Fruit fly (Drosophila melanogaster) whole organism, adult: ENCODE data around the gene CG10588.

ENCODE experiments used
- CG11617 ChIP-seq: fragments of 200-800 bp; sonication (Bioruptor generic); optimal IDR thresholded peaks from 2 replicates; lab custom pipeline; 2017; ENCODE audit warnings: mild to moderate bottlenecking, missing biosample characterization, missing genetic modification reagents, missing genetic modification characterization
- CG12768 ChIP-seq: fragments of 200-800 bp; sonication (Bioruptor generic); optimal IDR thresholded peaks from 2 replicates; lab custom pipeline; 2017; ENCODE audit warnings: missing biosample characterization, missing genetic modification characterization, mild to moderate bottlenecking, moderate library complexity, missing genetic modification reagents
- CG14711 ChIP-seq: fragments of 200-800 bp; sonication (Bioruptor generic); optimal IDR thresholded peaks from 2 replicates; lab custom pipeline; 2018; ENCODE audit warnings: missing biosample characterization, mild to moderate bottlenecking, missing genetic modification characterization, moderate library complexity
- CG1620 ChIP-seq: fragments of 200-800 bp; sonication (Bioruptor generic); optimal IDR thresholded peaks from 2 replicates; lab custom pipeline; 2016; ENCODE audit warnings: missing biosample characterization, missing genetic modification characterization
- CG33017 ChIP-seq: fragments of 200-800 bp; sonication (Bioruptor generic); optimal IDR thresholded peaks from 2 replicates; lab custom pipeline; 2018; ENCODE audit warnings: missing biosample characterization, mild to moderate bottlenecking, missing genetic modification characterization, moderate library complexity
- CG5204 ChIP-seq: fragments of 200-800 bp; sonication (Bioruptor generic); optimal IDR thresholded peaks from 2 replicates; lab custom pipeline; 2016; ENCODE audit warnings: missing biosample characterization, missing genetic modification characterization
- CG7045 ChIP-seq: fragments of 200-800 bp; sonication (Bioruptor generic); optimal IDR thresholded peaks from 2 replicates; lab custom pipeline; 2017; ENCODE audit warnings: missing biosample characterization, mild to moderate bottlenecking, missing genetic modification characterization
- CG7101 ChIP-seq: fragments of 200-800 bp; sonication (Bioruptor generic); optimal IDR thresholded peaks from 2 replicates; lab custom pipeline; 2018; ENCODE audit warnings: missing biosample characterization, mild to moderate bottlenecking, missing genetic modification characterization, moderate library complexity
- Clk ChIP-seq: fragments of 200-800 bp; sonication (Bioruptor generic); optimal IDR thresholded peaks from 2 replicates; lab custom pipeline; 2017; ENCODE audit warnings: missing biosample characterization, missing genetic modification characterization
- Crg-1 ChIP-seq: fragments of 200-800 bp; sonication (Bioruptor generic); optimal IDR thresholded peaks from 2 replicates; lab custom pipeline; 2016; ENCODE audit warnings: missing biosample characterization, missing genetic modification characterization
- Hr96 ChIP-seq: fragments of 200-800 bp; sonication (Bioruptor generic); optimal IDR thresholded peaks from 2 replicates; lab custom pipeline; 2016; ENCODE audit warnings: missing biosample characterization, missing genetic modification characterization
- Mnt ChIP-seq: fragments of 200-800 bp; sonication (Bioruptor generic); optimal IDR thresholded peaks from 2 replicates; lab custom pipeline; 2016; ENCODE audit warnings: missing biosample characterization, mild to moderate bottlenecking, missing genetic modification characterization
- bab1 ChIP-seq: fragments of 200-800 bp; sonication (Bioruptor generic); optimal IDR thresholded peaks from 3 replicates; lab custom pipeline; 2019; ENCODE audit warnings: missing biosample characterization, mild to moderate bottlenecking, missing genetic modification characterization, moderate library complexity
- cic ChIP-seq: fragments of 200-800 bp; sonication (Bioruptor generic); optimal IDR thresholded peaks from 2 replicates; lab custom pipeline; 2017; ENCODE audit warnings: missing biosample characterization, mild to moderate bottlenecking, missing genetic modification characterization, moderate library complexity
- cnc ChIP-seq, 2 experiments: fragments of >200 bp; optimal IDR thresholded peaks; 2 replicates each; lab custom pipeline; 2017
- kay ChIP-seq: fragments of 200-800 bp; sonication (Bioruptor generic); peaks from one replicate; lab custom pipeline; 2016; ENCODE audit warnings: missing biosample characterization, missing genetic modification characterization, borderline replicate concordance
- ovo ChIP-seq: fragments of 200-800 bp; sonication (Bioruptor generic); optimal IDR thresholded peaks from 2 replicates; lab custom pipeline; 2016; ENCODE audit warnings: missing biosample characterization, missing genetic modification characterization
- pad ChIP-seq: fragments of 200-800 bp; sonication (Bioruptor generic); optimal IDR thresholded peaks from 3 replicates; lab custom pipeline; 2017; ENCODE audit warnings: missing biosample characterization, missing genetic modification characterization, mild to moderate bottlenecking, moderate library complexity, missing genetic modification reagents
- tj ChIP-seq: fragments of 200-800 bp; sonication (Bioruptor generic); optimal IDR thresholded peaks from 3 replicates; lab custom pipeline; 2017; ENCODE audit warnings: missing biosample characterization, mild to moderate bottlenecking, missing genetic modification characterization, moderate library complexity
- toe ChIP-seq: fragments of 200-800 bp; sonication (Bioruptor generic); optimal IDR thresholded peaks from 2 replicates; lab custom pipeline; 2016; ENCODE audit warnings: missing biosample characterization, missing genetic modification characterization

The CG10588 gene

DNA sequence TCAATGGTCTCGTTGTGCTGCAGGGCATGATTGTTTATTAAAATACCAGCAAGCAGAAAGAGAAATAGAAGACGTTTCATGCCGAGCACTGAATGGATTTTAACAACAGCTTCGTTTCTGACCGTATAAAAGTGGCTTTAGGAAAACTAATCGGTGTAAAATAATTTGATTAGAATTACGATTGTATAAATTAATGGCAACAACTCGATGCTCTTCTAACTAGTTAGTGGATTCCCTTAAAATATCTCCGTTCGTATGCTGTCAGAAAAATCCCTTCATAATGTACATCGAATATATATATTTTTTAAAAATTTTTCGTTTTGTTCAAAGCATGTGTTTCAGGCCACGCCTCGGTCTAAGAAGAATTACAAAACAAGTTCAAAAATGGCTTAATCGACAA, at the start of gene CG10588, which contains the start of gene Sems:
Gene CG10588 (plus strand): TSS at position 285 of the 400 bp plus-strand sequence.
Gene Sems (minus strand): TSS at position 101 of the 400 bp plus-strand sequence.
- TF ChIP-seq CG12768 (GFP tag; lab: Kevin White, UChicago) (no peak), pad (GFP tag; lab: Kevin White, UChicago) (no peak), cic (no peak), CG33017 (tag; lab: Kevin White, UChicago) (no peak), kay (GFP tag; lab: Kevin White, UChicago) (no peak), CG14711 (tag; lab: Kevin White, UChicago) (no peak)

DNA sequence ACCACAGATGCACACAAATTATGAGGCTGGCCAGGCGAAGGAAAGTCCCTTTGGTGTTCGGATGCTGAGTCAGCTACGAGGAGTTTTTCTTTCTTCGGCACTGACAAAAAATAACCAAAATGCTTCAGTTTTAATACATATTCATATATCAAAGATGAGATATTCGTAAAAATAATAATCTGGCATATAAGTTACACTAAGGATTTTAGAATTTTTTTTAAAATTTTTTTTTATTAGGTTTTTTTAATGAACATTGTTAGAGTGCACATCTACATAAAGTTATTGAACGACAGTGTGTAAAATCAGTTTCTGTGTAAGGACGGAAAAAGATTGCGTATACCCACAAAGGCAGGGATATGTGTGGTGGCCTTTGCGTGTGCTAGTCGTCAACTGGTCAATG, 49.8 kb upstream of the CG10588 start:
- TF ChIP-seq CG5204 (GFP tag; lab: Kevin White, UChicago) (no peak), bab1 (GFP tag; lab: Kevin White, UChicago) (no peak), ovo (GFP tag; lab: Kevin White, UChicago) (no peak), CG1620 (GFP tag; lab: Kevin White, UChicago) (no peak), CG7045 (GFP tag; lab: Kevin White, UChicago) (no peak), toe (GFP tag; lab: Kevin White, UChicago) (no peak), CG14711 (tag; lab: Kevin White, UChicago) (no peak)

DNA sequence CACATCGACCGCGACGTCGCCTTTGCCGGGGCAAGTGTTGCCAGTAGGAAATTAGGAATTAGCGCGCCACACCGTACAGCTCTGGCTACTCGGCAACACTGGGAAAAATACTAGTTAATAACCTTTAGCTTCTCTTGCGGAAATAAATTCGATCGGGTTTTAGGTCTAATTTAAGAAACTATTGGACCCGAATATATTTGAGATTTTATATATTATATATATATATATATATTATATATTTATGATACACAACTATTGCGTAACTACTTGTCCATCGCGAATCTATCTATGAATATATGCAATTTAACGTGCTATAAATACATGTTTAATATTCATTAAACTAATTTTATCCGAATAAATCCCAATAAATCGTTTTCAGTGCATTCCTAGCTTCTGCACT, 42.4 kb upstream of the CG10588 start:
- TF ChIP-seq cic (no peak), tj (GFP tag; lab: Kevin White, UChicago) (no peak), kay (GFP tag; lab: Kevin White, UChicago) (no peak), Hr96 (GFP tag; lab: Kevin White, UChicago) (no peak), bab1 (GFP tag; lab: Kevin White, UChicago) (no peak), CG5204 (GFP tag; lab: Kevin White, UChicago) (no peak), Mnt (no peak), Crg-1 (no peak), CG1620 (GFP tag; lab: Kevin White, UChicago) (no peak), toe (GFP tag; lab: Kevin White, UChicago) (no peak), Clk (GFP tag; lab: Kevin White, UChicago) (no peak), CG14711 (tag; lab: Kevin White, UChicago) (no peak), pad (GFP tag; lab: Kevin White, UChicago) (no peak), CG7045 (GFP tag; lab: Kevin White, UChicago) (no peak), cnc (optimal IDR thresholded peaks at IDR 0.05; lab: Kevin White, UChicago) (no peak), CG33017 (tag; lab: Kevin White, UChicago) (no peak), CG7101 (tag; lab: Kevin White, UChicago) (no peak)

DNA sequence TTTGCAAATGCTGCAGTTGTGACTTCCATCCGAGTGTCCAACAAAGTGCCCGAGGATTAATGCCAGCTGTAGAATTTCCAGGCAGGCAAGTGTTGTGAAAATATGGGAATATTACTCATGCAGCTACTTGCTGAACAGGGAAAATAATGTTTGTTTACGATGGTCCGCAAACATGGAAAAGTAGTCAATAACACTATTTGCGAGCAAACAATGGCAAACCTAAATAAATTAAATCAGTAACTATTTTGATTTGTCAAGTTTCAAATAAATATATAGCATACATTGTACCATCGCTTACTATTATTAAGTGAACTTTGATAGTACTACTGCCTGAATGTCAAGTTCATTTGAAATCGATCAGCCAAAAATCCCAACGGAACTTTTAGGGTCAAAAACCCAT, 41.6 kb upstream of the CG10588 start:
- TF ChIP-seq CG14711 (tag; lab: Kevin White, UChicago) = no peak

DNA sequence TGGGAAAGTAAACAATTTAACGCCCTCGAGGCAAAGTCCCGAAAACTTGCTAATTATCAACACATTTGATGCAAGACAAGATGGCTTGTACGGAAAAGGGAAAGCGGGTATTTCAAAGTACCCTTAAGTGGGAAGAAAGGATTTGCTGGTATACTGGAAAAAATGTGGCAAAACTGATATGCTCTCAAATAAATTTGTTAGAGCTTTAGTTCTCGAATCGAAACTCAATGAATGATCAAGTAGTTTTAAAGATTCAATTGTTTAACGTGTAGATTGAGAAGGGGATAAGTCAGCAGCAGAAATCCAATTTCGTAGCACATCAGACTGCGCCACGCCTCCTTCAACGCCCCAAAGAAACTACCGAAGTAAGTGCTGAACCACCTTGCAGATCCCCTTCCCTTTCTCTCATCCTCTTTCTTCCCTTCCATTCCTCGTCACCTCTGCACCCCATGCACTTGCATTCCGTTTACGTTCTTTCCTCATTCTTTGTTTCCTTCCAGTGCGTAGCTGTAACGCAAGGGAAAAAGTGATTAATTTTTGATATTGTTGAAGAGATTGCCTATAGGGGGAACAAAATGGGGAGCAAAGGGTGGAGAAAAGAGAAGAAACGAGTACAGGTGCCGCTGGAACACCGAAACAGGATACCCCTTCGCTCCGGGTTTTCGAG, 39.6 kb upstream of the CG10588 start:
- TF ChIP-seq toe (GFP tag; lab: Kevin White, UChicago) (no peak), CG33017 (tag; lab: Kevin White, UChicago) (no peak), Clk (GFP tag; lab: Kevin White, UChicago) (no peak), CG7101 (tag; lab: Kevin White, UChicago) (no peak), CG11617 (GFP tag; lab: Kevin White, UChicago) (no peak), CG1620 (GFP tag; lab: Kevin White, UChicago) (no peak), bab1 (GFP tag; lab: Kevin White, UChicago) (no peak), CG14711 (tag; lab: Kevin White, UChicago) (no peak), pad (GFP tag; lab: Kevin White, UChicago) (no peak), Hr96 (GFP tag; lab: Kevin White, UChicago) (no peak), CG5204 (GFP tag; lab: Kevin White, UChicago) (no peak), cnc (optimal IDR thresholded peaks at IDR 0.05; lab: Kevin White, UChicago) (no peak), CG7045 (GFP tag; lab: Kevin White, UChicago) (no peak), Mnt (no peak), ovo (GFP tag; lab: Kevin White, UChicago) (no peak), Crg-1 (no peak), cic (no peak)

DNA sequence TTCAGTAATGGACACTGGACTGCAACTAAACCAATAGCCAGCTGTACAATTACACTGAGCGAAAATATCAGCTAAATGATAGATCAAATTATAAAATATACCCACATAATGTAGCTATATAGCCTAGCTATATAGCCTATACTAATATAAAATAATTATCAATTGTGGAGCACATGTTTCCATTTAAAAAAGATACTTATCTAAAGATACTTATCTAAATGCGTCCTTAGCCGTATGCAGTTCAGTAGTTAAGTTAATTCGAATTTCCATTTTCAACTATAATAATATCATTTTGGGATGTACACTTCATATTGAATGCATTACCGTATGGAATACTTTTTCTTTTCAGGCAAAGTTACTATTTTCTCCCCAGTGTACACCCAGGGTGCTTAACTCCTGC, 37.8 kb upstream of the CG10588 start:
- no peak for TF ChIP-seq Mnt
- TF ChIP-seq cic = no peak

DNA sequence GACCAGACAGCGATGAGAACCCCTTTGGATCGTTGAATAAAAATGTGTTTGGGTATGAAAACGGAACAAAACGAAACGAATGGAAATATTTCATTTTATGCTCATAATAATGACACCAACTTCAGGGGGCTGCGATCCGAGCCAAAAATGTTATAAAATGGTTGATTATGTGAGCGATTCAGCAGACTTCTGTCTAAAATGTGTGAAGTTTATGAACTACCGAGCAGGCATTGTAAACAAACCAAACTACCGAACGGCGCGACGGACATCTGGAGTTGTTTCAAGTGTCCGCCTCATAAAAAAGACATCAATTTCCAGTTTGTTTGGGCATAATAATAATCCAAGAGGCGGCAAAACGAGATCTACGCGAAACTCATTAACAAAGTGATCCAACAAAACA, 36.2 kb upstream of the CG10588 start:
- no peak for TF ChIP-seq ovo (GFP tag; lab: Kevin White, UChicago)

DNA sequence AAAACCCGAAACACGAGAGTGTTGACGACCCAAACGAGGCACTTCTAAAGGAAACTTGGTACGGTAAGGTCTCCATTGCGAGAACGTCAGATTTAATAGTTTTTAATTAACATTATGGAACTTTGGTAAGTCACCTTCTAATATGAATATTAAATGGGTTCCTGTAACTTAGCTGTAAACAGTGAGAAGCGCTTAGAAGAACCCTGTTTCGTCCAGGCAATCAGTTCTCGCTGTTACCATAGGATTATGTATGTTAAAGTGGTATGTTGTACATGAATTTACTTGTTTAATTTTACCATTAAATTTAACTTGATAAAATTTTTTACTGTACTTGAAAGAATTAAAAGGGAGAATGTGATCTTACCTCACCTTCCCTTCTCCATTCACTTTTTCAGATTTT, 34.9 kb upstream of the CG10588 start:
- no peak for TF ChIP-seq CG11617 (GFP tag; lab: Kevin White, UChicago)
